Fruit fly (Drosophila melanogaster): Measurements from ENCODE around the gene Oseg5.

Oseg5 gene

dm6 chr2L:20822025-20822371 is 13.6 kb downstream of the Oseg5 start (continued):
- TF ChIP-seq zf30C (GFP tag; optimal IDR thresholded peaks at IDR 0.05), result no peak
- TF ChIP-seq CG6175 (GFP tag; IDR thresholded peaks at IDR 0.05), result 0 out of 3 replicates have a peak, but pooled peaks have one; percentile 68
- no peak for TF ChIP-seq klu (GFP tag; IDR thresholded peaks at IDR 0.05)
- no peak for TF ChIP-seq inv (GFP tag; IDR thresholded peaks at IDR 0.05; ENCODE audit: partially characterized antibody)
- no peak for TF ChIP-seq sna (GFP tag; IDR thresholded peaks at IDR 0.05; ENCODE audit: partially characterized antibody)
- peak; percentile 35; the same call in 1 of the 2 replicates for TF ChIP-seq bowl (GFP tag; IDR thresholded peaks at IDR 0.05)
- no peak for TF ChIP-seq fd96Cb (tag; optimal IDR thresholded peaks at IDR 0.05)
- TF ChIP-seq phol (tag; optimal IDR thresholded peaks at IDR 0.05), result peak; percentile 10
- TF ChIP-seq Hr78 (GFP tag; optimal IDR thresholded peaks at IDR 0.05), result peak in 1 of 2 experiments; percentile 56
- no peak for TF ChIP-seq zen2 (GFP tag; IDR thresholded peaks at IDR 0.05; ENCODE audit: partially characterized antibody)
- TF ChIP-seq CG18764 (GFP tag; optimal IDR thresholded peaks at IDR 0.05), result no peak
- no peak for TF ChIP-seq al (GFP tag; IDR thresholded peaks at IDR 0.05)
- peak; percentile 78; the same call in 1 of the 2 replicates for TF ChIP-seq CG8765 (GFP tag; IDR thresholded peaks at IDR 0.05)
- TF ChIP-seq hb (GFP tag; IDR thresholded peaks at IDR 0.05; ENCODE audit: partially characterized antibody), result no peak
- TF ChIP-seq Oli (tag; optimal IDR thresholded peaks at IDR 0.05), result no peak
- no peak for TF ChIP-seq CG11398 (GFP tag; optimal IDR thresholded peaks at IDR 0.05)
- TF ChIP-seq repo (GFP tag; optimal IDR thresholded peaks at IDR 0.05), result no peak
- TF ChIP-seq rib (GFP tag; IDR thresholded peaks at IDR 0.05), result peak; percentile 39
- no peak for TF ChIP-seq nau (GFP tag; optimal IDR thresholded peaks at IDR 0.05)
- no peak for TF ChIP-seq Asciz (GFP tag; optimal IDR thresholded peaks at IDR 0.05)
- no peak for TF ChIP-seq Drgx (GFP tag; IDR thresholded peaks at IDR 0.05)
- TF ChIP-seq CG13624 (GFP tag; optimal IDR thresholded peaks at IDR 0.05), result no peak
- TF ChIP-seq CG11695 (GFP tag; IDR thresholded peaks at IDR 0.05), result no peak
- peak; percentile 87 for TF ChIP-seq CG31365 (tag; optimal IDR thresholded peaks at IDR 0.05)
- TF ChIP-seq CG11085 (GFP tag; IDR thresholded peaks at IDR 0.05), result no peak
- TF ChIP-seq pros (GFP tag; optimal IDR thresholded peaks at IDR 0.05), result peak; percentile 34
- no peak for TF ChIP-seq CG10267 (tag; optimal IDR thresholded peaks at IDR 0.05)
- TF ChIP-seq ro (GFP tag; IDR thresholded peaks at IDR 0.05), result no peak
- TF ChIP-seq nmo (GFP tag; optimal IDR thresholded peaks at IDR 0.05), result no peak
- TF ChIP-seq ftz-f1 (GFP tag; optimal IDR thresholded peaks at IDR 0.05), result peak; percentile 6
- TF ChIP-seq tx (GFP tag; optimal IDR thresholded peaks at IDR 0.05), result no peak
- peak; percentile 50 for TF ChIP-seq CG12769 (tag; optimal IDR thresholded peaks at IDR 0.05)
- TF ChIP-seq ewg (GFP tag; optimal IDR thresholded peaks at IDR 0.05), result peak; percentile 64
- no peak for TF ChIP-seq CG12071 (GFP tag; optimal IDR thresholded peaks at IDR 0.05)
- no peak for TF ChIP-seq CG17385 (GFP tag; optimal IDR thresholded peaks at IDR 0.05)
- TF ChIP-seq chif (GFP tag; optimal IDR thresholded peaks at IDR 0.05), result no peak
- no peak for TF ChIP-seq sima (GFP tag; optimal IDR thresholded peaks at IDR 0.05)
- no peak for TF ChIP-seq p53 (GFP tag; optimal IDR thresholded peaks at IDR 0.05)
- TF ChIP-seq gsb (GFP tag; IDR thresholded peaks at IDR 0.05), result no peak; the same call in 1 of the 2 replicates
- no peak for TF ChIP-seq MTF-1 (GFP tag; optimal IDR thresholded peaks at IDR 0.05; ENCODE audit: borderline replicate concordance)
- no peak for TF ChIP-seq CG10274 (GFP tag; optimal IDR thresholded peaks at IDR 0.05)
- TF ChIP-seq vvl (GFP tag; IDR thresholded peaks at IDR 0.05), result no peak
- no peak for TF ChIP-seq Lim3 (GFP tag; IDR thresholded peaks at IDR 0.05)
- no peak for TF ChIP-seq gem (tag; optimal IDR thresholded peaks at IDR 0.05)
- no peak for TF ChIP-seq jumu (GFP tag; optimal IDR thresholded peaks at IDR 0.05)
- TF ChIP-seq abd-A (tag; optimal IDR thresholded peaks at IDR 0.05), result peak; percentile 36
- TF ChIP-seq D19A (tag; optimal IDR thresholded peaks at IDR 0.05), result no peak
- no peak for TF ChIP-seq CG12744 (GFP tag; optimal IDR thresholded peaks at IDR 0.05)
- TF ChIP-seq disco-r (GFP tag; optimal IDR thresholded peaks at IDR 0.05), result peak; percentile 13
- no peak for TF ChIP-seq Optix (GFP tag; IDR thresholded peaks at IDR 0.05)
- no peak for TF ChIP-seq Awh (GFP tag; IDR thresholded peaks at IDR 0.05)

Measured in whole organism, embryonic.